Fruit fly (Drosophila melanogaster) whole organism, prepupa: ENCODE results near the gene CG44837.
A peak's percentile ranks its signal among the peaks of the same experiment; 100 is the strongest.

Experiments
- Blimp-1 ChIP-seq: fragments of 200-800 bp; sonication (Bioruptor generic); optimal IDR thresholded peaks from 3 replicates; lab custom pipeline; 2017; ENCODE audit warnings: missing biosample characterization, missing genetic modification characterization, mild to moderate bottlenecking, moderate library complexity, missing genetic modification reagents
- CG10631 ChIP-seq: fragments of 200-800 bp; sonication (Bioruptor generic); optimal IDR thresholded peaks from 2 replicates; lab custom pipeline; 2016; ENCODE audit warnings: missing biosample characterization, missing genetic modification characterization
- CG10669 ChIP-seq: fragments of 200-800 bp; sonication (Bioruptor generic); optimal IDR thresholded peaks from 3 replicates; lab custom pipeline; 2018; ENCODE audit warnings: missing biosample characterization, mild to moderate bottlenecking, missing genetic modification characterization, moderate library complexity
- CG11294 ChIP-seq: fragments of 200-800 bp; sonication (Bioruptor generic); IDR thresholded peaks from 2 replicates; pipeline ENCODE4 v1.3.6; 2022; ENCODE audit warnings: missing biosample characterization, missing genetic modification characterization
- CG11762 ChIP-seq: fragments of 200-800 bp; sonication (Bioruptor generic); optimal IDR thresholded peaks from 3 replicates; lab custom pipeline; 2016; ENCODE audit warnings: missing biosample characterization, missing genetic modification characterization; ENCODE audit not compliant: insufficient read depth
- CG1621 ChIP-seq: fragments of 200-800 bp; sonication (Bioruptor generic); optimal IDR thresholded peaks from 3 replicates; lab custom pipeline; 2018; ENCODE audit warnings: missing biosample characterization, mild to moderate bottlenecking, missing genetic modification characterization
- CG31627 ChIP-seq: fragments of 200-800 bp; sonication (Bioruptor generic); optimal IDR thresholded peaks from 3 replicates; lab custom pipeline; 2016; ENCODE audit warnings: missing biosample characterization, missing genetic modification characterization
- CG34406 ChIP-seq: fragments of 200-800 bp; sonication (Bioruptor generic); optimal IDR thresholded peaks from 3 replicates; lab custom pipeline; 2016; ENCODE audit warnings: missing biosample characterization, missing genetic modification characterization
- CG3919 ChIP-seq: fragments of 200-800 bp; sonication (Bioruptor generic); optimal IDR thresholded peaks from 3 replicates; lab custom pipeline; 2016; ENCODE audit warnings: missing biosample characterization, missing genetic modification characterization
- CG4318 ChIP-seq: fragments of 200-800 bp; sonication (Bioruptor generic); optimal IDR thresholded peaks from 3 replicates; lab custom pipeline; 2017; ENCODE audit warnings: missing biosample characterization, mild to moderate bottlenecking, missing genetic modification characterization
- CG6163 ChIP-seq: fragments of 200-800 bp; sonication (Bioruptor generic); IDR thresholded peaks from 3 replicates; pipeline ENCODE4 v1.3.6; 2022; ENCODE audit warnings: missing biosample characterization, missing genetic modification characterization
- CG6276 ChIP-seq: fragments of 200-800 bp; sonication (Bioruptor generic); optimal IDR thresholded peaks from 2 replicates; lab custom pipeline; 2017; ENCODE audit warnings: missing biosample characterization, mild to moderate bottlenecking, missing genetic modification characterization
- CG6792 ChIP-seq: fragments of 200-800 bp; sonication (Bioruptor generic); optimal IDR thresholded peaks from 3 replicates; lab custom pipeline; 2016; ENCODE audit warnings: missing biosample characterization, missing genetic modification characterization
- CG6854 ChIP-seq: fragments of 200-800 bp; sonication (Bioruptor generic); optimal IDR thresholded peaks from 2 replicates; lab custom pipeline; 2017; ENCODE audit warnings: missing biosample characterization, mild to moderate bottlenecking, missing genetic modification characterization
- CG8119 ChIP-seq: fragments of 200-800 bp; sonication (Bioruptor generic); IDR thresholded peaks from 3 replicates; pipeline ENCODE4 v1.3.6; 2022; ENCODE audit warnings: missing biosample characterization, missing genetic modification characterization
- CG8319 ChIP-seq: fragments of 200-800 bp; sonication (Bioruptor generic); optimal IDR thresholded peaks from 3 replicates; lab custom pipeline; 2016; ENCODE audit warnings: missing biosample characterization, missing genetic modification characterization
- CG8632 ChIP-seq: fragments of 200-800 bp; sonication (Bioruptor generic); optimal IDR thresholded peaks from 3 replicates; lab custom pipeline; 2016; ENCODE audit warnings: missing biosample characterization, missing genetic modification characterization
- Eip78C ChIP-seq: fragments of 200-800 bp; sonication (Bioruptor generic); peaks from one replicate; lab custom pipeline; 2016; ENCODE audit warnings: missing biosample characterization, missing genetic modification characterization
- Eip93F ChIP-seq: fragments of 200-800 bp; sonication (Bioruptor generic); optimal IDR thresholded peaks from 2 replicates; lab custom pipeline; 2016; ENCODE audit warnings: missing biosample characterization, mild to moderate bottlenecking, missing genetic modification characterization
- Ets21C ChIP-seq: fragments of 200-800 bp; sonication (Bioruptor generic); optimal IDR thresholded peaks from 3 replicates; lab custom pipeline; 2016; ENCODE audit warnings: missing biosample characterization, missing genetic modification characterization
- Ets96B ChIP-seq: fragments of 200-800 bp; optimal IDR thresholded peaks from 2 replicates; lab custom pipeline; 2019; ENCODE audit warnings: missing biosample characterization, mild to moderate bottlenecking, missing genetic modification characterization, moderate library complexity
- Hr39 ChIP-seq: fragments of 200-800 bp; sonication (Bioruptor generic); optimal IDR thresholded peaks from 2 replicates; lab custom pipeline; 2016; ENCODE audit warnings: missing biosample characterization, missing genetic modification characterization
- Hr4 ChIP-seq: fragments of 200-800 bp; sonication (Bioruptor generic); optimal IDR thresholded peaks from 3 replicates; lab custom pipeline; 2016; ENCODE audit warnings: missing biosample characterization, missing genetic modification characterization
- Lpt ChIP-seq: fragments of 200-800 bp; sonication (Bioruptor generic); optimal IDR thresholded peaks from 3 replicates; lab custom pipeline; 2016; ENCODE audit warnings: missing biosample characterization, missing genetic modification characterization
- OdsH ChIP-seq: fragments of 200-800 bp; sonication (Bioruptor generic); optimal IDR thresholded peaks from 3 replicates; lab custom pipeline; 2016; ENCODE audit warnings: missing biosample characterization, missing genetic modification characterization
- Smox ChIP-seq: fragments of 200-800 bp; sonication (Bioruptor generic); optimal IDR thresholded peaks from 3 replicates; lab custom pipeline; 2016; ENCODE audit warnings: missing biosample characterization, missing genetic modification characterization
- Sox14 ChIP-seq: fragments of 200-800 bp; sonication (Bioruptor generic); optimal IDR thresholded peaks from 3 replicates; lab custom pipeline; 2016; ENCODE audit warnings: missing biosample characterization, missing genetic modification characterization
- Sox15 ChIP-seq: fragments of 200-800 bp; sonication (Bioruptor generic); optimal IDR thresholded peaks from 3 replicates; lab custom pipeline; 2016; ENCODE audit warnings: missing biosample characterization, missing genetic modification characterization
- achi ChIP-seq: fragments of 200-800 bp; sonication (Bioruptor generic); optimal IDR thresholded peaks from 3 replicates; lab custom pipeline; 2016; ENCODE audit warnings: missing biosample characterization, missing genetic modification characterization
- cyc ChIP-seq: fragments of 200-800 bp; sonication (Bioruptor generic); optimal IDR thresholded peaks from 3 replicates; lab custom pipeline; 2016; ENCODE audit warnings: missing biosample characterization, missing genetic modification characterization
- esn ChIP-seq: fragments of 200-800 bp; sonication (Bioruptor generic); optimal IDR thresholded peaks from 2 replicates; lab custom pipeline; 2016; ENCODE audit warnings: missing biosample characterization, mild to moderate bottlenecking, missing genetic modification characterization, moderate library complexity
- fd59A ChIP-seq: fragments of 200-800 bp; sonication (Bioruptor generic); optimal IDR thresholded peaks from 2 replicates; lab custom pipeline; 2017; ENCODE audit warnings: missing biosample characterization, mild to moderate bottlenecking, missing genetic modification characterization, missing genetic modification reagents
- fd85E ChIP-seq: fragments of 200-800 bp; sonication (Bioruptor generic); optimal IDR thresholded peaks from 3 replicates; lab custom pipeline; 2016; ENCODE audit warnings: missing biosample characterization, missing genetic modification characterization
- fkh ChIP-seq: fragments of 200-800 bp; sonication (Bioruptor generic); optimal IDR thresholded peaks from 3 replicates; lab custom pipeline; 2017; ENCODE audit warnings: missing biosample characterization, mild to moderate bottlenecking, missing genetic modification characterization, moderate library complexity
- lz ChIP-seq: fragments of 200-800 bp; sonication (Bioruptor generic); optimal IDR thresholded peaks from 3 replicates; lab custom pipeline; 2016; ENCODE audit warnings: missing biosample characterization, missing genetic modification characterization
- pdm3 ChIP-seq: fragments of 200-800 bp; sonication (Bioruptor generic); optimal IDR thresholded peaks from 3 replicates; lab custom pipeline; 2016; ENCODE audit warnings: missing biosample characterization, missing genetic modification characterization
- salr ChIP-seq, 2 experiments: fragments of 200-800 bp; sonication (Bioruptor generic); optimal IDR thresholded peaks; 3 replicates each; lab custom pipeline; 2016 to 2018; ENCODE audit warnings: missing biosample characterization in 2 of 2, missing genetic modification characterization in 2 of 2, mild to moderate bottlenecking in 1 of 2
- svp ChIP-seq: fragments of 200-800 bp; sonication (Bioruptor generic); peaks from one replicate; lab custom pipeline; 2016; ENCODE audit warnings: missing biosample characterization, missing genetic modification characterization
- topi ChIP-seq: fragments of 200-800 bp; sonication (Bioruptor generic); optimal IDR thresholded peaks from 3 replicates; lab custom pipeline; 2016; ENCODE audit warnings: missing biosample characterization, missing genetic modification characterization

CG44837 gene

dm6 chr3L:11822446-11823334, 116.0 kb downstream of the CG44837 start, which contains the start of gene RpL10Ab (continued):
- TF ChIP-seq Hr39 (peak; percentile 51), CG6163 (peak; percentile 63), Eip93F (GFP tag; lab: Kevin White, UChicago) (no peak), achi (GFP tag; lab: Kevin White, UChicago) (peak; percentile 27), CG8319 (GFP tag; lab: Kevin White, UChicago) (peak; percentile 24), Hr4 (GFP tag; lab: Kevin White, UChicago) (no peak), salr (GFP tag; optimal IDR thresholded peaks at IDR 0.05; lab: Kevin White, UChicago) (peak in 1 of 2 experiments; percentile 55), CG10631 (GFP tag; lab: Kevin White, UChicago) (peak; percentile 80), lz (GFP tag; lab: Kevin White, UChicago) (peak; percentile 60), Smox (GFP tag; lab: Kevin White, UChicago) (peak; percentile 5), CG6792 (GFP tag; lab: Kevin White, UChicago) (peak; percentile 39), Sox14 (GFP tag; lab: Kevin White, UChicago) (peak; percentile 11), CG8632 (GFP tag; lab: Kevin White, UChicago) (peak; percentile 34), fd59A (no peak), CG1621 (tag; lab: Kevin White, UChicago) (peak; percentile 2), topi (GFP tag; lab: Kevin White, UChicago) (peak; percentile 50), CG6854 (GFP tag; lab: Kevin White, UChicago) (peak; percentile 68), CG4318 (no peak), svp (no peak), Lpt (peak; percentile 74), Sox15 (GFP tag; lab: Kevin White, UChicago) (peak; percentile 22), fkh (GFP tag; lab: Kevin White, UChicago) (peak; percentile 8), cyc (GFP tag; lab: Kevin White, UChicago) (peak; percentile 34), CG3919 (GFP tag; lab: Kevin White, UChicago) (peak; percentile 77), Ets21C (GFP tag; lab: Kevin White, UChicago) (no peak), fd85E (GFP tag; lab: Kevin White, UChicago) (no peak), OdsH (GFP tag; lab: Kevin White, UChicago) (peak; percentile 40), esn (GFP tag; lab: Kevin White, UChicago) (peak; percentile 62), CG31627 (GFP tag; lab: Kevin White, UChicago) (peak; percentile 45), Ets96B (tag; lab: Kevin White, UChicago) (no peak), CG10669 (GFP tag; lab: Kevin White, UChicago) (peak; percentile 28), CG11762 (peak; percentile 24), CG34406 (GFP tag; lab: Kevin White, UChicago) (peak; percentile 35), Blimp-1 (peak; percentile 53), pdm3 (GFP tag; lab: Kevin White, UChicago) (no peak), CG8119 (GFP tag; lab: Robert Waterston, UW) (peak; percentile 48; the same call in 1 of the 3 replicates), CG11294 (GFP tag; lab: Robert Waterston, UW) (peak; percentile 62; the same call in 1 of the 2 replicates)

DNA sequence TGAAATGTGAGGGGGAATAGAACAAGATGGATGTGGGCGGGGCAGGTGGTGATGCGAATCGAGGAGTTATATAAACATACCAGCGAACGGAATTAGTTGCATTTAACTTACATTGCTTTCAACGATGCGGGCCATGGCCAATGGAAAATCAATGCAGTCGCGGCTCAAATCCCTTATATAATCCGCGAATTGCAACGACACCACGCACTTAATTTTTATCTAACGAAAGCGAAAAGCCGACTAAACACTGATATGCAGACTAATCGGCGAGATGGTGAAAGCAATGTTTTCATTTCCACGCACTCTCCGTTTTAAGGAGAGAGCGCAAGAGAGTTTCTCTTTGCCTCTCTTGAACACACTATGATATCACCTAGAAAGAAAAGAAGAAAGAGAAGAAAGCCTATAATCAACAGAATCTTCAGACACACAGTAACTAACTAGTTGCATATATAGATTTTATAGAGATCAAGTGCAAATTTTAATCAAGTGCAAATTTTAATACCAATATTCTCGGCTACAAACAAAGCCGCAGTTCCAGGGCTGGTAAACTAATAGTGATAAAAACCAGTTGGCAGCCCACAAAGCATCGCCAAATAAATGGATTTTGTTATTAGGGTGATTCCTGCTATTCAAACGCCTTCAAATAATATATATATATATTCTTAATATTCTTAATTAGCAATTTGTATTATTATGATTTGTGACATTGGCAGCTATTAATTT, 116.8 kb downstream of the CG44837 start, which contains the start of the genes CG11597 and CG5946:
TSS of gene CG11597 (minus strand) at position 553 of the 723 bp plus-strand sequence.
TSS of gene CG5946 (minus strand) at position 553 of the 723 bp plus-strand sequence.
- TF ChIP-seq Sox14 (GFP tag; lab: Kevin White, UChicago), result peak; percentile 31
- TF ChIP-seq CG31627 (GFP tag; lab: Kevin White, UChicago), result peak; percentile 19
- no peak for TF ChIP-seq esn (GFP tag; lab: Kevin White, UChicago)
- TF ChIP-seq CG10631 (GFP tag; lab: Kevin White, UChicago), result no peak
- TF ChIP-seq achi (GFP tag; lab: Kevin White, UChicago), result no peak
- peak; percentile 46 for TF ChIP-seq CG6276 (GFP tag; lab: Kevin White, UChicago)
- TF ChIP-seq Eip78C, result peak; percentile 45
- TF ChIP-seq Blimp-1, result peak; percentile 62
- no peak for TF ChIP-seq fd85E (GFP tag; lab: Kevin White, UChicago)
- no peak for TF ChIP-seq OdsH (GFP tag; lab: Kevin White, UChicago)
- TF ChIP-seq cyc (GFP tag; lab: Kevin White, UChicago), result peak; percentile 13
